Fruit fly (Drosophila melanogaster) whole organism, embryonic: ENCODE data around the gene Rnf146.

Experiments
- Atf6 ChIP-seq: fragments of 200-800 bp; sonication (Bioruptor generic); IDR thresholded peaks from 2 replicates; pipeline ENCODE4 v1.3.6; 2022; ENCODE audit warnings: missing biosample characterization, missing genetic modification characterization
- BEAF-32 ChIP-seq: fragments of 200-800 bp; sonication (Bioruptor generic); optimal IDR thresholded peaks from 3 replicates; lab custom pipeline; 2017; ENCODE audit warnings: missing biosample characterization, missing genetic modification characterization, mild to moderate bottlenecking, moderate library complexity, missing genetic modification reagents
- CG12391 ChIP-seq: fragments of 200-800 bp; sonication (Bioruptor generic); optimal IDR thresholded peaks from 3 replicates; lab custom pipeline; 2018; ENCODE audit warnings: missing biosample characterization, mild to moderate bottlenecking, missing genetic modification characterization, moderate library complexity
- CG13894 ChIP-seq: fragments of 200-800 bp; sonication (Bioruptor generic); optimal IDR thresholded peaks from 3 replicates; lab custom pipeline; 2018; ENCODE audit warnings: missing biosample characterization, mild to moderate bottlenecking, missing genetic modification characterization, moderate library complexity
- CG14965 ChIP-seq: fragments of 200-800 bp; sonication (Bioruptor generic); optimal IDR thresholded peaks from 2 replicates; lab custom pipeline; 2016; ENCODE audit warnings: missing biosample characterization, missing genetic modification characterization, borderline replicate concordance
- CG16813 ChIP-seq: fragments of 200-800 bp; sonication (Bioruptor generic); IDR thresholded peaks from 3 replicates; pipeline ENCODE4 v1.3.6; 2022; ENCODE audit warnings: missing biosample characterization, missing genetic modification characterization; ENCODE audit not compliant: partially characterized antibody
- CG16863 ChIP-seq: fragments of 200-800 bp; sonication (Bioruptor generic); optimal IDR thresholded peaks from 3 replicates; lab custom pipeline; 2016; ENCODE audit warnings: missing biosample characterization, missing genetic modification characterization
- CG17361 ChIP-seq: fragments of 200-800 bp; sonication (Bioruptor generic); IDR thresholded peaks from 3 replicates; pipeline ENCODE4 v1.3.6; 2022; ENCODE audit warnings: missing biosample characterization, missing genetic modification characterization
- CG18476 ChIP-seq: fragments of 200-800 bp; sonication (Bioruptor generic); optimal IDR thresholded peaks from 2 replicates; lab custom pipeline; 2016; ENCODE audit warnings: missing biosample characterization, mild to moderate bottlenecking, missing genetic modification characterization
- CG2875 ChIP-seq: fragments of 200-800 bp; sonication (Bioruptor generic); optimal IDR thresholded peaks from 2 replicates; lab custom pipeline; 2017; ENCODE audit warnings: missing biosample characterization, mild to moderate bottlenecking, missing genetic modification characterization, missing genetic modification reagents
- CG3163 ChIP-seq: fragments of 200-800 bp; sonication (Bioruptor generic); optimal IDR thresholded peaks from 3 replicates; lab custom pipeline; 2016; ENCODE audit warnings: missing biosample characterization, missing genetic modification characterization
- CG3407 ChIP-seq: fragments of 200-800 bp; sonication (Bioruptor generic); optimal IDR thresholded peaks from 2 replicates; lab custom pipeline; 2018; ENCODE audit warnings: missing biosample characterization, mild to moderate bottlenecking, missing genetic modification characterization
- CG3995 ChIP-seq: fragments of 200-800 bp; sonication (Bioruptor generic); optimal IDR thresholded peaks from 3 replicates; lab custom pipeline; 2016; ENCODE audit warnings: missing biosample characterization, missing genetic modification characterization
- CG42726 ChIP-seq: fragments of 200-800 bp; sonication (Bioruptor generic); IDR thresholded peaks from 2 replicates; pipeline ENCODE4 v1.3.6; 2022; ENCODE audit warnings: missing biosample characterization, missing genetic modification characterization; ENCODE audit not compliant: partially characterized antibody
- CG9437 ChIP-seq: fragments of 200-800 bp; sonication (Bioruptor generic); optimal IDR thresholded peaks from 2 replicates; lab custom pipeline; 2018; ENCODE audit warnings: missing biosample characterization, mild to moderate bottlenecking, missing genetic modification characterization
- Camta ChIP-seq: fragments of 200-800 bp; sonication (Bioruptor generic); optimal IDR thresholded peaks from 2 replicates; lab custom pipeline; 2016; ENCODE audit warnings: missing biosample characterization, missing genetic modification characterization
- Dip2 ChIP-seq: fragments of 200-800 bp; sonication (Bioruptor generic); IDR thresholded peaks from 2 replicates; pipeline ENCODE4 v1.3.6; 2022; ENCODE audit warnings: missing biosample characterization, missing genetic modification characterization
- Eip74EF ChIP-seq, 2 experiments: fragments of 200-800 bp in 1 of 2; fragments of >200 bp in 1 of 2; sonication (Bioruptor generic) in 1 of 2; optimal IDR thresholded peaks; 2 replicates each; lab custom pipeline; 2017 to 2019; ENCODE audit warnings: missing biosample characterization in 2 of 2, missing genetic modification characterization in 2 of 2, mild to moderate bottlenecking in 1 of 2, moderate library complexity in 1 of 2
- H15 ChIP-seq: fragments of 200-800 bp; sonication (Bioruptor generic); IDR thresholded peaks from 3 replicates; pipeline ENCODE4 v1.3.6; 2022; ENCODE audit warnings: missing biosample characterization, missing genetic modification characterization
- H2.0 ChIP-seq: fragments of 200-800 bp; sonication (Bioruptor generic); IDR thresholded peaks from 2 replicates; pipeline ENCODE4 v1.3.6; 2022; ENCODE audit warnings: missing biosample characterization, missing genetic modification characterization
- Lhr ChIP-seq: fragments of 200-800 bp; sonication (Bioruptor generic); optimal IDR thresholded peaks from 3 replicates; lab custom pipeline; 2017; ENCODE audit warnings: mild to moderate bottlenecking, missing biosample characterization, missing genetic modification reagents, missing genetic modification characterization
- Lim3 ChIP-seq: fragments of 200-800 bp; sonication (Bioruptor generic); IDR thresholded peaks from 2 replicates; pipeline ENCODE4 v1.3.6; 2022; ENCODE audit warnings: missing biosample characterization, missing genetic modification characterization
- NFAT ChIP-seq: fragments of 200-800 bp; sonication (Bioruptor generic); IDR thresholded peaks from 2 replicates; pipeline ENCODE4 v1.3.6; 2022; ENCODE audit warnings: missing biosample characterization, missing genetic modification characterization
- Optix ChIP-seq: fragments of 200-800 bp; sonication (Bioruptor generic); IDR thresholded peaks from 3 replicates; pipeline ENCODE4 v1.3.6; 2022; ENCODE audit warnings: missing biosample characterization, missing genetic modification characterization
- Poxn ChIP-seq: fragments of 200-800 bp; sonication (Bioruptor generic); IDR thresholded peaks from 2 replicates; pipeline ENCODE4 v1.3.6; 2022; ENCODE audit warnings: missing biosample characterization, missing genetic modification characterization
- Ssrp ChIP-seq: fragments of 200-800 bp; sonication (Bioruptor generic); optimal IDR thresholded peaks from 2 replicates; lab custom pipeline; 2018; ENCODE audit warnings: missing biosample characterization, mild to moderate bottlenecking, missing genetic modification characterization, moderate library complexity
- ap ChIP-seq: fragments of 200-800 bp; sonication (Bioruptor generic); IDR thresholded peaks from 2 replicates; pipeline ENCODE4 v1.3.6; 2022; ENCODE audit warnings: missing biosample characterization, missing genetic modification characterization
- cato ChIP-seq: fragments of 200-800 bp; sonication (Bioruptor generic); optimal IDR thresholded peaks from 2 replicates; lab custom pipeline; 2016; ENCODE audit warnings: missing biosample characterization, missing genetic modification characterization, borderline replicate concordance
- chinmo ChIP-seq: fragments of 200-800 bp; sonication (Bioruptor generic); IDR thresholded peaks from 4 replicates; pipeline ENCODE4 v1.3.6; 2022; ENCODE audit warnings: missing biosample characterization, missing genetic modification characterization; ENCODE audit not compliant: partially characterized antibody
- chn ChIP-seq: fragments of 200-800 bp; sonication (Bioruptor generic); optimal IDR thresholded peaks from 2 replicates; lab custom pipeline; 2016; ENCODE audit warnings: missing biosample characterization, missing genetic modification characterization
- crp ChIP-seq, 2 experiments: fragments of 200-800 bp; sonication (Bioruptor generic); optimal IDR thresholded peaks; 2 replicates in 1 of 2; 3 replicates in 1 of 2; lab custom pipeline; 2017; ENCODE audit warnings: missing biosample characterization in 2 of 2, missing genetic modification characterization in 2 of 2, mild to moderate bottlenecking in 1 of 2, moderate library complexity in 1 of 2
- fd3F ChIP-seq: fragments of 200-800 bp; sonication (Bioruptor generic); optimal IDR thresholded peaks from 2 replicates; lab custom pipeline; 2018; ENCODE audit warnings: missing biosample characterization, mild to moderate bottlenecking, missing genetic modification characterization, moderate library complexity
- fd96Cb ChIP-seq: fragments of 200-800 bp; sonication (Bioruptor generic); optimal IDR thresholded peaks from 2 replicates; lab custom pipeline; 2018; ENCODE audit warnings: missing biosample characterization, mild to moderate bottlenecking, missing genetic modification characterization, moderate library complexity
- grn ChIP-seq: fragments of 200-800 bp; sonication (Bioruptor generic); optimal IDR thresholded peaks from 3 replicates; lab custom pipeline; 2017; ENCODE audit warnings: missing biosample characterization, missing genetic modification characterization
- gro ChIP-seq: fragments of 200-800 bp; sonication (Bioruptor generic); optimal IDR thresholded peaks from 2 replicates; lab custom pipeline; 2016; ENCODE audit warnings: missing biosample characterization, missing genetic modification characterization
- hkb ChIP-seq, 2 experiments: fragments of 200-800 bp in 1 of 2; fragments of >200 bp in 1 of 2; sonication (Bioruptor generic) in 1 of 2; IDR thresholded peaks in 1 of 2; optimal IDR thresholded peaks in 1 of 2; 2 replicates each; pipeline versions ENCODE4 v1.3.6 to Lab custom; 2017 to 2022; ENCODE audit warnings: missing biosample characterization in 1 of 2, missing genetic modification characterization in 1 of 2
- insv ChIP-seq, 2 experiments: fragments of 200-800 bp; sonication (Bioruptor generic); optimal IDR thresholded peaks; 3 replicates each; lab custom pipeline; 2016 to 2018; ENCODE audit warnings: missing biosample characterization in 2 of 2, missing genetic modification characterization in 2 of 2
- lov ChIP-seq, 2 experiments: fragments of 200-800 bp in 1 of 2; fragments of >200 bp in 1 of 2; sonication (Bioruptor generic) in 1 of 2; IDR thresholded peaks in 1 of 2; optimal IDR thresholded peaks in 1 of 2; 2 replicates in 1 of 2; 3 replicates in 1 of 2; pipeline versions ENCODE4 v1.3.6 to Lab custom; 2017 to 2022; ENCODE audit warnings: missing biosample characterization in 1 of 2, missing genetic modification characterization in 1 of 2
- nerfin-1 ChIP-seq: fragments of 200-800 bp; sonication (Bioruptor generic); optimal IDR thresholded peaks from 3 replicates; lab custom pipeline; 2019; ENCODE audit warnings: missing biosample characterization, mild to moderate bottlenecking, missing genetic modification characterization, moderate library complexity
- onecut ChIP-seq: fragments of 200-800 bp; sonication (Bioruptor generic); IDR thresholded peaks from 2 replicates; pipeline ENCODE4 v1.3.6; 2022; ENCODE audit warnings: missing biosample characterization, missing genetic modification characterization
- pnt ChIP-seq: fragments of 200-800 bp; sonication (Bioruptor generic); optimal IDR thresholded peaks from 3 replicates; lab custom pipeline; 2016; ENCODE audit warnings: missing biosample characterization, missing genetic modification characterization
- pzg ChIP-seq: fragments of 200-800 bp; sonication (Bioruptor generic); optimal IDR thresholded peaks from 3 replicates; lab custom pipeline; 2018; ENCODE audit warnings: missing biosample characterization, mild to moderate bottlenecking, missing genetic modification characterization, moderate library complexity
- run ChIP-seq: fragments of 200-800 bp; sonication (Bioruptor generic); optimal IDR thresholded peaks from 3 replicates; lab custom pipeline; 2018; ENCODE audit warnings: missing biosample characterization, mild to moderate bottlenecking, missing genetic modification characterization
- sc ChIP-seq, 3 experiments: fragments of >200 bp in 2 of 3; fragments of 200-800 bp in 1 of 3; sonication (Bioruptor generic) in 1 of 3; optimal IDR thresholded peaks; 2 replicates in 2 of 3; 3 replicates in 1 of 3; lab custom pipeline; 2017; ENCODE audit warnings: mild to moderate bottlenecking in 1 of 3, missing biosample characterization in 1 of 3, missing genetic modification characterization in 1 of 3, missing genetic modification reagents in 1 of 3
- sqz ChIP-seq: fragments of 200-800 bp; sonication (Bioruptor generic); optimal IDR thresholded peaks from 3 replicates; lab custom pipeline; 2018; ENCODE audit warnings: missing biosample characterization, mild to moderate bottlenecking, missing genetic modification characterization
- tio ChIP-seq: fragments of 200-800 bp; sonication (Bioruptor generic); optimal IDR thresholded peaks from 2 replicates; lab custom pipeline; 2017; ENCODE audit warnings: missing biosample characterization, missing genetic modification characterization, inconsistent platforms
- wdn ChIP-seq: fragments of 200-800 bp; sonication (Bioruptor generic); IDR thresholded peaks from 2 replicates; pipeline ENCODE4 v1.3.6; 2022; ENCODE audit warnings: missing biosample characterization, missing genetic modification characterization
- zf30C ChIP-seq: fragments of 200-800 bp; sonication (Bioruptor generic); optimal IDR thresholded peaks from 3 replicates; lab custom pipeline; 2018; ENCODE audit warnings: missing biosample characterization, mild to moderate bottlenecking, missing genetic modification characterization

Rnf146 gene

dm6 chr3L:19590422-19590821, 52.2 kb downstream of the Rnf146 start, which contains the start of gene CG14100 (continued):
- peak; percentile 100 for TF ChIP-seq Ssrp
- peak; percentile 100 for TF ChIP-seq ap
- TF ChIP-seq CG3995 (GFP tag; lab: Kevin White, UChicago), result peak; percentile 94
- peak; percentile 100 for TF ChIP-seq CG18476 (GFP tag; lab: Kevin White, UChicago)
- peak; percentile 100 for TF ChIP-seq CG2875
- TF ChIP-seq run (tag; lab: Kevin White, UChicago), result peak; percentile 100
- peak; percentile 100 for TF ChIP-seq CG13894
- TF ChIP-seq CG12391 (tag; lab: Kevin White, UChicago), result peak; percentile 100
- peak; percentile 100 for TF ChIP-seq onecut (GFP tag; lab: Robert Waterston, UW)
- TF ChIP-seq Lim3 (GFP tag; lab: Robert Waterston, UW), result peak; percentile 100
- peak; percentile 100 for TF ChIP-seq Poxn (GFP tag; lab: Robert Waterston, UW)
- peak; percentile 98 for TF ChIP-seq CG9437 (GFP tag; lab: Kevin White, UChicago)
- no peak for TF ChIP-seq lov (optimal IDR thresholded peaks at IDR 0.05; lab: Kevin White, UChicago)
- TF ChIP-seq lov (GFP tag; IDR thresholded peaks at IDR 0.05; lab: Robert Waterston, UW), result peak; percentile 100
- TF ChIP-seq fd3F (GFP tag; lab: Kevin White, UChicago), result peak; percentile 100
- TF ChIP-seq tio (GFP tag; lab: Kevin White, UChicago), result peak; percentile 100
- no peak for TF ChIP-seq chinmo
- TF ChIP-seq pnt, result peak; percentile 100
- peak; percentile 100 for TF ChIP-seq CG16863 (GFP tag; lab: Kevin White, UChicago)
- TF ChIP-seq cato (GFP tag; lab: Kevin White, UChicago), result peak; percentile 100
- peak; percentile 100 for TF ChIP-seq wdn (GFP tag; lab: Robert Waterston, UW)
- no peak for TF ChIP-seq sc (optimal IDR thresholded peaks at IDR 0.05; lab: Kevin White, UChicago)
- TF ChIP-seq sc (GFP tag; optimal IDR thresholded peaks at IDR 0.05; lab: Kevin White, UChicago), result peak; percentile 100
- TF ChIP-seq CG3407 (GFP tag; lab: Kevin White, UChicago), result peak; percentile 99
- peak; percentile 100 for TF ChIP-seq Lhr (GFP tag; lab: Kevin White, UChicago)
- TF ChIP-seq NFAT, result peak; percentile 100
- peak; percentile 100 for TF ChIP-seq sqz (GFP tag; lab: Kevin White, UChicago)
- peak; percentile 100 for TF ChIP-seq CG17361 (GFP tag; lab: Robert Waterston, UW)
- TF ChIP-seq CG16813 (GFP tag; lab: Robert Waterston, UW), result no peak
- TF ChIP-seq hkb (optimal IDR thresholded peaks at IDR 0.05; lab: Kevin White, UChicago), result no peak
- peak; percentile 100 for TF ChIP-seq hkb (GFP tag; IDR thresholded peaks at IDR 0.05; lab: Robert Waterston, UW)
- TF ChIP-seq insv (GFP tag; optimal IDR thresholded peaks at IDR 0.05; lab: Kevin White, UChicago), result peak; percentile 91 to 93
- peak; percentile 100 for TF ChIP-seq nerfin-1
- peak; percentile 70; the same call in 1 of the 2 replicates for TF ChIP-seq CG42726
- peak; percentile 100 for TF ChIP-seq Atf6 (GFP tag; lab: Robert Waterston, UW)
- peak; percentile 100 for TF ChIP-seq H15 (GFP tag; lab: Robert Waterston, UW)
- TF ChIP-seq pzg (GFP tag; lab: Kevin White, UChicago), result peak; percentile 90
- peak; percentile 63 for TF ChIP-seq BEAF-32
- TF ChIP-seq grn, result peak; percentile 99
- peak; percentile 94 to 95 for TF ChIP-seq crp (GFP tag; optimal IDR thresholded peaks at IDR 0.05; lab: Kevin White, UChicago)
- TF ChIP-seq H2.0 (GFP tag; lab: Robert Waterston, UW), result peak; percentile 100
- TF ChIP-seq CG14965 (GFP tag; lab: Kevin White, UChicago), result peak; percentile 96
- TF ChIP-seq Optix (GFP tag; lab: Robert Waterston, UW), result peak; percentile 100
- peak; percentile 100 for TF ChIP-seq fd96Cb (tag; lab: Kevin White, UChicago)
- peak; percentile 87 for TF ChIP-seq Dip2 (GFP tag; lab: Robert Waterston, UW)
- peak; percentile 99 for TF ChIP-seq CG3163 (GFP tag; lab: Kevin White, UChicago)
- peak; percentile 100 for TF ChIP-seq Camta
- peak; percentile 90 for TF ChIP-seq zf30C
- TF ChIP-seq chn (GFP tag; lab: Kevin White, UChicago), result peak; percentile 100
- TF ChIP-seq gro, result peak; percentile 100
- TF ChIP-seq Eip74EF (GFP tag; optimal IDR thresholded peaks at IDR 0.05; lab: Kevin White, UChicago), result peak in 1 of 2 experiments; percentile 100
